Fruit fly (Drosophila melanogaster) whole organism, embryonic: Measurements from ENCODE around the gene CG32073.

ENCODE experiments used
- Blimp-1 ChIP-seq: fragments of 200-800 bp; sonication (Bioruptor generic); optimal IDR thresholded peaks from 3 replicates; lab custom pipeline; 2018; ENCODE audit warnings: missing biosample characterization, missing genetic modification characterization, mild to moderate bottlenecking, moderate library complexity, missing genetic modification reagents
- CG10321 ChIP-seq: fragments of 200-800 bp; sonication (Bioruptor generic); IDR thresholded peaks from 2 replicates; pipeline ENCODE4 v1.3.6; 2022; ENCODE audit warnings: missing biosample characterization, missing genetic modification characterization
- CG10462 ChIP-seq: fragments of 200-800 bp; sonication (Bioruptor generic); optimal IDR thresholded peaks from 2 replicates; lab custom pipeline; 2016; ENCODE audit warnings: missing biosample characterization, missing genetic modification characterization
- CG12104 ChIP-seq: fragments of 200-800 bp; sonication (Bioruptor generic); optimal IDR thresholded peaks from 3 replicates; lab custom pipeline; 2016; ENCODE audit warnings: missing biosample characterization, missing genetic modification characterization
- CG12769 ChIP-seq: fragments of 200-800 bp; sonication (Bioruptor generic); optimal IDR thresholded peaks from 2 replicates; lab custom pipeline; 2019; ENCODE audit warnings: missing biosample characterization, mild to moderate bottlenecking, missing genetic modification characterization, moderate library complexity
- CG12942 ChIP-seq: fragments of 200-800 bp; sonication (Bioruptor generic); optimal IDR thresholded peaks from 3 replicates; lab custom pipeline; 2016; ENCODE audit warnings: missing biosample characterization, missing genetic modification characterization
- CG13775 ChIP-seq: fragments of 200-800 bp; sonication (Bioruptor generic); optimal IDR thresholded peaks from 3 replicates; lab custom pipeline; 2017; ENCODE audit warnings: missing biosample characterization, mild to moderate bottlenecking, missing genetic modification characterization
- CG1602 ChIP-seq: fragments of 200-800 bp; sonication (Bioruptor generic); optimal IDR thresholded peaks from 3 replicates; lab custom pipeline; 2016; ENCODE audit warnings: missing biosample characterization, missing genetic modification characterization
- CG18599 ChIP-seq: fragments of 200-800 bp; sonication (Bioruptor generic); optimal IDR thresholded peaks from 3 replicates; lab custom pipeline; 2017; ENCODE audit warnings: missing biosample characterization, missing genetic modification characterization, mild to moderate bottlenecking, moderate library complexity, missing genetic modification reagents
- CG18619 ChIP-seq: fragments of 200-800 bp; sonication (Bioruptor generic); optimal IDR thresholded peaks from 3 replicates; lab custom pipeline; 2017; ENCODE audit warnings: missing biosample characterization, mild to moderate bottlenecking, missing genetic modification characterization
- CG18764 ChIP-seq: fragments of 200-800 bp; sonication (Bioruptor generic); optimal IDR thresholded peaks from 3 replicates; lab custom pipeline; 2016; ENCODE audit warnings: missing biosample characterization, missing genetic modification characterization
- CG2199 ChIP-seq: fragments of 200-800 bp; sonication (Bioruptor generic); IDR thresholded peaks from 3 replicates; pipeline ENCODE4 v1.3.6; 2022; ENCODE audit warnings: missing biosample characterization, missing genetic modification characterization
- CG30020 ChIP-seq: fragments of 200-800 bp; optimal IDR thresholded peaks from 2 replicates; lab custom pipeline; 2019; ENCODE audit warnings: missing biosample characterization, mild to moderate bottlenecking, missing genetic modification characterization, moderate library complexity
- CG30403 ChIP-seq: fragments of 200-800 bp; sonication (Bioruptor generic); optimal IDR thresholded peaks from 3 replicates; lab custom pipeline; 2016; ENCODE audit warnings: missing biosample characterization, missing genetic modification characterization
- CG31388 ChIP-seq: fragments of 200-800 bp; sonication (Bioruptor generic); optimal IDR thresholded peaks from 2 replicates; lab custom pipeline; 2016; ENCODE audit warnings: missing biosample characterization, missing genetic modification characterization
- CG4424 ChIP-seq: fragments of 200-800 bp; sonication (Bioruptor generic); optimal IDR thresholded peaks from 3 replicates; lab custom pipeline; 2016; ENCODE audit warnings: missing biosample characterization, missing genetic modification characterization
- CG5245 ChIP-seq: fragments of 200-800 bp; sonication (Bioruptor generic); optimal IDR thresholded peaks from 3 replicates; lab custom pipeline; 2016; ENCODE audit warnings: missing biosample characterization, missing genetic modification characterization
- CG6254 ChIP-seq: fragments of 200-800 bp; sonication (Bioruptor generic); optimal IDR thresholded peaks from 3 replicates; lab custom pipeline; 2017; ENCODE audit warnings: mild to moderate bottlenecking, missing biosample characterization, missing genetic modification reagents, missing genetic modification characterization
- CG6791 ChIP-seq: fragments of 200-800 bp; sonication (Bioruptor generic); IDR thresholded peaks from 3 replicates; pipeline ENCODE4 v1.3.6; 2022; ENCODE audit warnings: missing biosample characterization, missing genetic modification characterization; ENCODE audit not compliant: partially characterized antibody
- CG7839 ChIP-seq: fragments of 200-800 bp; sonication (Bioruptor generic); optimal IDR thresholded peaks from 3 replicates; lab custom pipeline; 2018; ENCODE audit warnings: missing biosample characterization, mild to moderate bottlenecking, missing genetic modification characterization, moderate library complexity
- CG9876 ChIP-seq: fragments of 200-800 bp; sonication (Bioruptor generic); optimal IDR thresholded peaks from 2 replicates; lab custom pipeline; 2016; ENCODE audit warnings: missing biosample characterization, missing genetic modification characterization
- Dip2 ChIP-seq: fragments of 200-800 bp; sonication (Bioruptor generic); IDR thresholded peaks from 2 replicates; pipeline ENCODE4 v1.3.6; 2022; ENCODE audit warnings: missing biosample characterization, missing genetic modification characterization
- Drgx ChIP-seq: fragments of 200-800 bp; sonication (Bioruptor generic); IDR thresholded peaks from 2 replicates; pipeline ENCODE4 v1.3.6; 2022; ENCODE audit warnings: missing biosample characterization, missing genetic modification characterization
- Fer2 ChIP-seq: fragments of 200-800 bp; sonication (Bioruptor generic); optimal IDR thresholded peaks from 2 replicates; lab custom pipeline; 2018; ENCODE audit warnings: missing biosample characterization, mild to moderate bottlenecking, missing genetic modification characterization, moderate library complexity
- Hr39 ChIP-seq: fragments of >200 bp; optimal IDR thresholded peaks from 2 replicates; lab custom pipeline; 2017
- MTF-1 ChIP-seq: fragments of 200-800 bp; sonication (Bioruptor generic); optimal IDR thresholded peaks from 2 replicates; lab custom pipeline; 2018; ENCODE audit warnings: missing biosample characterization, mild to moderate bottlenecking, missing genetic modification characterization, borderline replicate concordance
- Rx ChIP-seq: fragments of 200-800 bp; sonication (Bioruptor generic); IDR thresholded peaks from 2 replicates; pipeline ENCODE4 v1.3.6; 2022; ENCODE audit warnings: missing biosample characterization, missing genetic modification characterization
- Sox100B ChIP-seq: fragments of 200-800 bp; sonication (Bioruptor generic); optimal IDR thresholded peaks from 3 replicates; lab custom pipeline; 2018; ENCODE audit warnings: missing biosample characterization, mild to moderate bottlenecking, missing genetic modification characterization
- Sox102F ChIP-seq: fragments of 200-800 bp; sonication (Bioruptor generic); optimal IDR thresholded peaks from 2 replicates; lab custom pipeline; 2018; ENCODE audit warnings: missing biosample characterization, mild to moderate bottlenecking, missing genetic modification characterization, moderate library complexity
- Sry-β ChIP-seq: fragments of 200-800 bp; sonication (Bioruptor generic); optimal IDR thresholded peaks from 2 replicates; lab custom pipeline; 2018; ENCODE audit warnings: missing biosample characterization, mild to moderate bottlenecking, missing genetic modification characterization, moderate library complexity
- Trl ChIP-seq, 3 experiments: fragments of >200 bp in 2 of 3; fragments of 200-800 bp in 1 of 3; sonication (Bioruptor generic) in 1 of 3; optimal IDR thresholded peaks; 2 replicates in 1 of 3; 3 replicates in 2 of 3; lab custom pipeline; 2016 to 2017; ENCODE audit warnings: missing biosample characterization in 1 of 3, missing genetic modification characterization in 1 of 3
- ara ChIP-seq: fragments of 200-800 bp; sonication (Bioruptor generic); IDR thresholded peaks from 2 replicates; pipeline ENCODE4 v1.3.6; 2022; ENCODE audit warnings: missing biosample characterization, missing genetic modification characterization
- bbx ChIP-seq: fragments of 200-800 bp; sonication (Bioruptor generic); IDR thresholded peaks from 2 replicates; pipeline ENCODE4 v1.3.6; 2022; ENCODE audit warnings: missing biosample characterization, missing genetic modification characterization; ENCODE audit not compliant: partially characterized antibody
- bsh ChIP-seq, 2 experiments: fragments of 200-800 bp; sonication (Bioruptor generic); optimal IDR thresholded peaks; 2 replicates each; lab custom pipeline; 2017 to 2018; ENCODE audit warnings: mild to moderate bottlenecking in 2 of 2, missing biosample characterization in 2 of 2, missing genetic modification characterization in 2 of 2, moderate library complexity in 1 of 2
- chif ChIP-seq, 2 experiments: fragments of 200-800 bp; sonication (Bioruptor generic); optimal IDR thresholded peaks; 3 replicates each; lab custom pipeline; 2016; ENCODE audit warnings: missing biosample characterization in 2 of 2, missing genetic modification characterization in 2 of 2
- dmrt99B ChIP-seq: fragments of 200-800 bp; sonication (Bioruptor generic); optimal IDR thresholded peaks from 2 replicates; lab custom pipeline; 2018; ENCODE audit warnings: missing biosample characterization, mild to moderate bottlenecking, missing genetic modification characterization, moderate library complexity
- fd102C ChIP-seq: fragments of 200-800 bp; sonication (Bioruptor generic); optimal IDR thresholded peaks from 2 replicates; lab custom pipeline; 2018; ENCODE audit warnings: missing biosample characterization, mild to moderate bottlenecking, missing genetic modification characterization, moderate library complexity
- fu2 ChIP-seq: fragments of 200-800 bp; sonication (Bioruptor generic); optimal IDR thresholded peaks from 2 replicates; lab custom pipeline; 2016; ENCODE audit warnings: missing biosample characterization, missing genetic modification characterization
- insv ChIP-seq, 2 experiments: fragments of 200-800 bp; sonication (Bioruptor generic); optimal IDR thresholded peaks; 3 replicates each; lab custom pipeline; 2016 to 2018; ENCODE audit warnings: missing biosample characterization in 2 of 2, missing genetic modification characterization in 2 of 2
- inv ChIP-seq: fragments of 200-800 bp; sonication (Bioruptor generic); IDR thresholded peaks from 2 replicates; pipeline ENCODE4 v1.3.6; 2022; ENCODE audit warnings: missing biosample characterization, missing genetic modification characterization; ENCODE audit not compliant: partially characterized antibody
- kah ChIP-seq: fragments of 200-800 bp; sonication (Bioruptor generic); optimal IDR thresholded peaks from 2 replicates; lab custom pipeline; 2018; ENCODE audit warnings: missing biosample characterization, mild to moderate bottlenecking, missing genetic modification characterization
- mirr ChIP-seq: fragments of 200-800 bp; sonication (Bioruptor generic); optimal IDR thresholded peaks from 3 replicates; lab custom pipeline; 2018; ENCODE audit warnings: missing biosample characterization, mild to moderate bottlenecking, missing genetic modification characterization
- pho ChIP-seq: fragments of 200-800 bp; sonication (Bioruptor generic); optimal IDR thresholded peaks from 2 replicates; lab custom pipeline; 2016; ENCODE audit warnings: missing biosample characterization, missing genetic modification characterization
- row ChIP-seq: fragments of 200-800 bp; sonication (Bioruptor generic); IDR thresholded peaks from 3 replicates; pipeline ENCODE4 v1.3.6; 2022; ENCODE audit warnings: missing biosample characterization, missing genetic modification characterization
- tio ChIP-seq: fragments of 200-800 bp; sonication (Bioruptor generic); optimal IDR thresholded peaks from 2 replicates; lab custom pipeline; 2017; ENCODE audit warnings: missing biosample characterization, missing genetic modification characterization, inconsistent platforms
- tx ChIP-seq: fragments of 200-800 bp; sonication (Bioruptor generic); optimal IDR thresholded peaks from 2 replicates; lab custom pipeline; 2016; ENCODE audit warnings: missing biosample characterization, missing genetic modification characterization
- usp ChIP-seq: fragments of >200 bp; optimal IDR thresholded peaks from 2 replicates; lab custom pipeline; 2017; ENCODE audit warnings: missing biosample characterization, missing genetic modification characterization
- wdn ChIP-seq: fragments of 200-800 bp; sonication (Bioruptor generic); IDR thresholded peaks from 2 replicates; pipeline ENCODE4 v1.3.6; 2022; ENCODE audit warnings: missing biosample characterization, missing genetic modification characterization

Gene CG32073

dm6 chr3L:11097982-11098663 is 9.3 kb downstream of the CG32073 start, which contains the start of the genes Irbp18 and APP-BP1 (continued):
- TF ChIP-seq Dip2 (GFP tag; lab: Robert Waterston, UW) (no peak), CG18764 (GFP tag; lab: Kevin White, UChicago) (peak; percentile 92), insv (GFP tag; optimal IDR thresholded peaks at IDR 0.05; lab: Kevin White, UChicago) (peak in 1 of 2 experiments; percentile 74), CG6791 (GFP tag; lab: Robert Waterston, UW) (no peak; the same call in 2 of the 3 replicates), CG6254 (GFP tag; lab: Kevin White, UChicago) (peak; percentile 84), CG12769 (tag; lab: Kevin White, UChicago) (peak; percentile 92), CG18599 (GFP tag; lab: Kevin White, UChicago) (peak; percentile 95), CG12942 (GFP tag; lab: Kevin White, UChicago) (peak; percentile 90), CG7839 (tag; lab: Kevin White, UChicago) (peak; percentile 94), kah (GFP tag; lab: Kevin White, UChicago) (peak; percentile 68), fd102C (GFP tag; lab: Kevin White, UChicago) (peak; percentile 76), ara (peak; percentile 84), CG30020 (tag; lab: Kevin White, UChicago) (peak; percentile 79), bsh (GFP tag; optimal IDR thresholded peaks at IDR 0.05; lab: Kevin White, UChicago) (peak; percentile 84 to 92), dmrt99B (tag; lab: Kevin White, UChicago) (peak; percentile 91), bbx (peak; percentile 16; the same call in 1 of the 2 replicates), Fer2 (peak; percentile 80), fu2 (GFP tag; lab: Kevin White, UChicago) (peak; percentile 92), Blimp-1 (GFP tag; lab: Kevin White, UChicago) (peak; percentile 90), CG4424 (GFP tag; lab: Kevin White, UChicago) (peak; percentile 96), tx (GFP tag; lab: Kevin White, UChicago) (peak; percentile 92), Rx (GFP tag; lab: Robert Waterston, UW) (peak; percentile 83), wdn (GFP tag; lab: Robert Waterston, UW) (peak; percentile 87), CG10321 (GFP tag; lab: Robert Waterston, UW) (peak; percentile 39; the same call in 1 of the 2 replicates), CG2199 (GFP tag; lab: Robert Waterston, UW) (0 out of 3 replicates have a peak, but pooled peaks have one; percentile 43), MTF-1 (GFP tag; lab: Kevin White, UChicago) (peak; percentile 66), CG18619 (peak; percentile 95), Sox102F (GFP tag; lab: Kevin White, UChicago) (peak; percentile 93), CG13775 (GFP tag; lab: Kevin White, UChicago) (peak; percentile 96), Drgx (GFP tag; lab: Robert Waterston, UW) (peak; percentile 91), CG5245 (GFP tag; lab: Kevin White, UChicago) (peak; percentile 87), CG1602 (GFP tag; lab: Kevin White, UChicago) (peak; percentile 94), Hr39 (lab: Kevin White, UChicago) (no peak), tio (GFP tag; lab: Kevin White, UChicago) (peak; percentile 98), mirr (GFP tag; lab: Kevin White, UChicago) (peak; percentile 80), CG12104 (peak; percentile 95), CG9876 (GFP tag; lab: Kevin White, UChicago) (peak; percentile 84), Sry-β (GFP tag; lab: Kevin White, UChicago) (peak; percentile 37), pho (GFP tag; lab: Kevin White, UChicago) (peak; percentile 96), Trl (optimal IDR thresholded peaks at IDR 0.05; lab: Kevin White, UChicago) (no peak), Trl (GFP tag; optimal IDR thresholded peaks at IDR 0.05; lab: Kevin White, UChicago) (peak; percentile 92), chif (GFP tag; optimal IDR thresholded peaks at IDR 0.05; lab: Kevin White, UChicago) (peak; percentile 84 to 95), CG31388 (GFP tag; lab: Kevin White, UChicago) (peak; percentile 82), row (GFP tag; lab: Robert Waterston, UW) (peak; percentile 88), CG10462 (GFP tag; lab: Kevin White, UChicago) (peak; percentile 87), CG30403 (peak; percentile 98), inv (GFP tag; lab: Robert Waterston, UW) (no peak), usp (GFP tag; lab: Kevin White, UChicago) (no peak), Sox100B (GFP tag; lab: Kevin White, UChicago) (peak; percentile 94)
